Worm (Caenorhabditis elegans) whole organism, late embryonic: Measurements from ENCODE around the gene F55G1.1.

Experiments used
- madf-2 ChIP-seq: sonication (generic microtip); optimal IDR thresholded peaks from 2 replicates; lab custom pipeline; 2017; ENCODE audit warnings: missing genetic modification characterization, missing compliant biosample characterization
- nhr-11 ChIP-seq: fragments of 150-350 bp; optimal IDR thresholded peaks from 2 replicates; lab custom pipeline; 2014; ENCODE audit warnings: missing biosample characterization, missing genetic modification characterization
- npax-4 ChIP-seq: sonication (generic microtip); optimal IDR thresholded peaks from 2 replicates; lab custom pipeline; 2016; ENCODE audit warnings: missing genetic modification characterization, missing compliant biosample characterization
- pat-9 ChIP-seq: fragments of 200-800 bp; sonication (Bioruptor generic); optimal IDR thresholded peaks from 2 replicates; lab custom pipeline; 2018; ENCODE audit warnings: mild to moderate bottlenecking, missing genetic modification characterization, moderate library complexity, missing compliant biosample characterization
- pha-4 ChIP-seq: fragments of 150-350 bp; optimal IDR thresholded peaks from 2 replicates; lab custom pipeline; 2018; ENCODE audit warnings: missing biosample characterization, missing genetic modification reagents, missing genetic modification characterization

DNA sequence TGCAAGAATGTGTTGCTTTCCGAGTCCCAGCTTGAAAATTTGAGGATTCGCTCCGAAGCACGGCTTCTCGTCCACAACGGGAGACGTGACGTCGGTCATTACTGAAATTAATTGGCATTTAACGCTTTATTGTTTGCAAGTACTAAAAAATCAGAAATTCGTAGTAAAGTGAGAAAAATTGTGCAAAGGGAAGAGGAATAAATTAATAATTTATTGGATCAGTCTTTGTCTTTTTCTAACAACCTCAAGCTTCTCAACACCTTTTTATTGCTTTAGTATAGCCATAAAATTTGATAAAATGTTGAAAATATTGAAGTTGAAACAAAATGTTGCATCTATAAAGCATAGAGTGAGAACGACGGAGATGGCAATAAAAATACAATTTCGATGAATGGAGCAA is 40.2 kb upstream of the F55G1.1 start, which contains the start of gene tes-1:
- no peak for TF ChIP-seq npax-4 (tag; lab: Kevin White, UChicago)
- no peak for TF ChIP-seq pha-4 (tag; lab: Kevin White, UChicago)
- no peak for TF ChIP-seq pat-9 (tag; lab: Kevin White, UChicago)
- TF ChIP-seq nhr-11 (tag; lab: Kevin White, UChicago), result no peak
- TF ChIP-seq madf-2, result no peak
